Worm (Caenorhabditis elegans): ENCODE data around the gene K12H4.3.

K12H4.3 gene

DNA sequence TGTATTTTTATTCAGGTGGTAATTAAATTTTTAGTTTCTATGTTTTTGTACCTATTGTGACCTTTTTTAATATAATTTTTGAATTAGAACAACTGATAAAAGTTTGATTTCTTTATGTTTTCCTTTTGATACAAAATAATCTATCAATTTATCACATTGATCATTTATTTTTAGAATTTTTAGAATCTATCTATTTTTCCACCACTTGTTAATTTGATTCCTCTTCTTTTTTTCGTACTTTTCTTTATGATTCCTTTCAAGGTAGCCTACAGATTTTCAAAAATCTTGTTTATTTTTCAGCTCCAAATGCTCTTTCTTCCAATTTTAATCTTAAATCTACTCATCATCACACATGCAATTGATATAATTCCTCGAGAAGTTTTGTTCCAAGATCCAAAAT, 7.9 kb upstream of the K12H4.3 start, which contains the start of gene dpf-6:
dpf-6 (plus strand) TSS at position 301 of the 400 bp plus-strand sequence.
- TF ChIP-seq madf-6 (GFP tag; IDR thresholded peaks at IDR 0.05), result no peak
- TF ChIP-seq hrde-1 (tag; optimal IDR thresholded peaks at IDR 0.05; ENCODE audit: borderline replicate concordance), result no peak
- no peak for TF ChIP-seq zim-3 (tag; optimal IDR thresholded peaks at IDR 0.05)

DNA sequence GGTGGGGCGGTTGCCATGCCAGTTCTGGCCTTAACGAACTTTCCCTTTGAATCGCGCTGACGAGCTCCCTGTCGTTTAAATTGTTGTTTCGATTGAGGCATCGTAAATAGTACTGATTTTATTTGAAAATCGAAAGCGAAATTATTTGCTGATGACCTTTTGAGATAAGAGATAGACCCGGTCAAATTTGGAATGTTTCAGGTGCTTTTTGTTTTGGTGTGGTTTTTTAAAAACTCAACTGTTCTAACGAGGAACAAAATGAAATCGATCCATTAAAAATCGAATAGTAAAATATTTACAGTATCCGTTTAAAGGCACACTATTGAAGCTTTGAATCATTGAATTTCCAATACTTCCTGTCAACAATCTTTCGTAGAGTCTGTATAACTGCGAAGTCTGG, 3.1 kb upstream of the K12H4.3 start, which contains the start of gene K12H4.6:
K12H4.6 (minus strand) TSS at position 101 of the 400 bp plus-strand sequence.
- TF ChIP-seq mcd-1 (GFP tag; IDR thresholded peaks at IDR 0.05), result no peak
- no peak for TF ChIP-seq hlh-26 (GFP tag; conservative IDR thresholded peaks at IDR 0.05)
- no peak for TF ChIP-seq lsy-27 (tag; optimal IDR thresholded peaks at IDR 0.05; ENCODE audit: borderline replicate concordance, insufficient read depth)
- no peak for TF ChIP-seq ekl-4 (GFP tag; IDR thresholded peaks at IDR 0.05)
- no peak for TF ChIP-seq nhr-90 (tag; optimal IDR thresholded peaks at IDR 0.05)
- TF ChIP-seq F10E7.11 (tag; optimal IDR thresholded peaks at IDR 0.05), result no peak
- TF ChIP-seq F39B2.1 (GFP tag; IDR thresholded peaks at IDR 0.05), result no peak
- TF ChIP-seq chd-7 (tag; optimal IDR thresholded peaks at IDR 0.05), result no peak
- TF ChIP-seq F52B5.7 (tag; optimal IDR thresholded peaks at IDR 0.05), result no peak
- TF ChIP-seq ama-1 (optimal IDR thresholded peaks at IDR 0.05), result no peak
- no peak for TF ChIP-seq ama-1 (GFP tag; optimal IDR thresholded peaks at IDR 0.05)
- TF ChIP-seq pbrm-1 (GFP tag; IDR thresholded peaks at IDR 0.05), result no peak
- no peak for TF ChIP-seq lsl-1 (GFP tag; optimal IDR thresholded peaks at IDR 0.05)
- TF ChIP-seq aptf-2 (GFP tag; conservative IDR thresholded peaks at IDR 0.05), result no peak
- no peak for TF ChIP-seq lin-40 (tag; optimal IDR thresholded peaks at IDR 0.05)
- no peak for TF ChIP-seq sdz-38 (tag; optimal IDR thresholded peaks at IDR 0.05)
- no peak for TF ChIP-seq ztf-28 (GFP tag; IDR thresholded peaks at IDR 0.05)
- no peak for TF ChIP-seq sea-2 (GFP tag; IDR thresholded peaks at IDR 0.05)

DNA sequence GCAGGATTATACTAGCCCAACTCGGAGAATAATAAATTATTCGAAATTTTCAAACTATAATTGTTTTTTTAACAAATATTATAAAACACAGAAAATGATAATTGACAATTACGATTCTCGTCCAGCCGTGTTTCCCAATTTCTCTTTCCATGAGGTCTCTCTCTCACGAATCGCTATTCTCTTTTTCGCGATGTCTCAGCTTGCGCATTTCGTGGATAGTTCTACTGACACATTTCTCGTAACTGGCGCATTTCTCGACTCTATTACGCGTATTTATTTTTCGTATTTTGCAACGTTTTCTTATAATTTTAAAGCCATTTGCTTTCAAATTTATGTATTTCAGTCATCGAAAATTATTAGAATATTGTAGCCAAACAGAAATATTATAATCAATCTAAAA, 2.0 kb upstream of the K12H4.3 start:
- TF ChIP-seq nhr-27 (tag; optimal IDR thresholded peaks at IDR 0.05) (no peak), zfh-2 (GFP tag; conservative IDR thresholded peaks at IDR 0.05) (no peak), aptf-3 (GFP tag; IDR thresholded peaks at IDR 0.05) (peak; percentile 55; the same call in 1 of the 2 replicates), K12H6.12 (tag; optimal IDR thresholded peaks at IDR 0.05) (peak; percentile 99), tlf-1 (GFP tag; optimal IDR thresholded peaks at IDR 0.05) (peak; percentile 93), egl-18 (GFP tag; IDR thresholded peaks at IDR 0.05) (peak; percentile 69; the same call in 1 of the 2 replicates), K11D2.4 (GFP tag; IDR thresholded peaks at IDR 0.05) (peak; percentile 95; the same call in 1 of the 2 replicates), attf-3 (GFP tag; conservative IDR thresholded peaks at IDR 0.05) (peak; percentile 94), him-1 (tag; optimal IDR thresholded peaks at IDR 0.05) (peak; percentile 89), lin-35 (GFP tag; optimal IDR thresholded peaks at IDR 0.05) (peak in 2 of 3 experiments; percentile 69 to 97), snpc-1.1 (tag; optimal IDR thresholded peaks at IDR 0.05; ENCODE audit: insufficient read depth) (peak; percentile 78), ceh-58 (GFP tag; IDR thresholded peaks at IDR 0.05) (no peak), repo-1 (tag; optimal IDR thresholded peaks at IDR 0.05) (peak; percentile 2), sdz-38 (tag; optimal IDR thresholded peaks at IDR 0.05) (no peak), sptf-2 (GFP tag; optimal IDR thresholded peaks at IDR 0.05) (peak; percentile 96), C17E4.6 (GFP tag; IDR thresholded peaks at IDR 0.05) (peak; percentile 96), snpc-3.4 (tag; optimal IDR thresholded peaks at IDR 0.05) (peak; percentile 91), T07F8.4 (tag; optimal IDR thresholded peaks at IDR 0.05) (peak; percentile 96), F57C9.4 (tag; optimal IDR thresholded peaks at IDR 0.05) (peak; percentile 47), lsy-27 (tag; optimal IDR thresholded peaks at IDR 0.05; ENCODE audit: borderline replicate concordance, insufficient read depth) (peak; percentile 37), F55B11.4 (tag; optimal IDR thresholded peaks at IDR 0.05; ENCODE audit: borderline replicate concordance, insufficient read depth) (no peak), Y67H2A.10 (GFP tag; conservative IDR thresholded peaks at IDR 0.05) (peak; percentile 98), Y53G8AR.9 (GFP tag; conservative IDR thresholded peaks at IDR 0.05) (peak; percentile 92), hrde-1 (tag; optimal IDR thresholded peaks at IDR 0.05; ENCODE audit: borderline replicate concordance) (peak; percentile 93), nfya-1 (tag; optimal IDR thresholded peaks at IDR 0.05; ENCODE audit: borderline replicate concordance, insufficient read depth) (no peak), let-526 (GFP tag; IDR thresholded peaks at IDR 0.05) (peak; percentile 99), ama-1 (optimal IDR thresholded peaks at IDR 0.05) (no peak), ama-1 (GFP tag; optimal IDR thresholded peaks at IDR 0.05) (no peak)
